Fruit fly (Drosophila melanogaster) whole organism: ENCODE data around the gene Bap111.

ENCODE experiments used
- Dll ChIP-seq: fragments of >200 bp; optimal IDR thresholded peaks from 2 replicates; lab custom pipeline; 2017
- EcR ChIP-seq, 2 experiments: fragments of >200 bp; optimal IDR thresholded peaks; 2 replicates each; lab custom pipeline; 2017; ENCODE audit warnings: missing biosample characterization in 2 of 2, missing genetic modification characterization in 2 of 2, missing genetic modification reagents in 2 of 2
- pan ChIP-seq: fragments of >200 bp; optimal IDR thresholded peaks from 2 replicates; lab custom pipeline; 2017
- psq ChIP-seq: fragments of >200 bp; optimal IDR thresholded peaks from 2 replicates; lab custom pipeline; 2017
- usp ChIP-seq: fragments of >200 bp; optimal IDR thresholded peaks from 2 replicates; lab custom pipeline; 2017; ENCODE audit warnings: missing biosample characterization, missing genetic modification characterization, mixed read lengths

dm6 chrX:9103308-9104185 is 45.6 kb upstream of the Bap111 start, which contains the start of gene CG7766:
- no peak for TF ChIP-seq usp (GFP tag; lab: Kevin White, UChicago)
- TF ChIP-seq Dll (lab: Kevin White, UChicago): no peak
- no peak for TF ChIP-seq pan (lab: Kevin White, UChicago)
- TF ChIP-seq EcR (GFP tag; optimal IDR thresholded peaks at IDR 0.05; lab: Kevin White, UChicago): no peak
- no peak for TF ChIP-seq psq (lab: Kevin White, UChicago)
